Worm (Caenorhabditis elegans) whole organism, L1 larva: ENCODE data around the gene W02H3.3.

Experiments used
- ceh-82 ChIP-seq, 3 experiments: fragments of 150-350 bp in 1 of 3; sonication (generic microtip) in 2 of 3; optimal IDR thresholded peaks; 2 replicates each; lab custom pipeline; 2014 to 2017; ENCODE audit warnings: missing biosample characterization in 3 of 3, missing genetic modification characterization in 3 of 3
- ces-1 ChIP-seq: fragments of 150-350 bp; optimal IDR thresholded peaks from 2 replicates; lab custom pipeline; 2014; ENCODE audit warnings: missing biosample characterization, missing genetic modification reagents, missing genetic modification characterization
- egl-13 ChIP-seq: sonication (generic microtip); optimal IDR thresholded peaks from 2 replicates; lab custom pipeline; 2016; ENCODE audit warnings: missing genotype, missing genetic modification reagents, missing genetic modification characterization, missing compliant biosample characterization
- elt-2 ChIP-seq: sonication (generic microtip); optimal IDR thresholded peaks from 2 replicates; lab custom pipeline; 2016; ENCODE audit warnings: missing genetic modification characterization, mild to moderate bottlenecking, inconsistent platforms, missing compliant biosample characterization, missing genetic modification reagents
- elt-3 ChIP-seq, 6 experiments: fragments of 150-350 bp in 1 of 6; sonication (generic microtip); optimal IDR thresholded peaks; 2 replicates each; lab custom pipeline; 2017 to 2018; ENCODE audit warnings: missing biosample characterization in 6 of 6, missing genetic modification characterization in 6 of 6, inconsistent platforms in 1 of 6
- fkh-10 ChIP-seq: sonication (generic microtip); optimal IDR thresholded peaks from 2 replicates; lab custom pipeline; 2017; ENCODE audit warnings: missing biosample characterization, missing genetic modification reagents, missing genetic modification characterization
- hpl-2 ChIP-seq: fragments of 150-350 bp; optimal IDR thresholded peaks from 2 replicates; lab custom pipeline; 2014; ENCODE audit warnings: missing biosample characterization, missing genetic modification reagents, missing genetic modification characterization
- lin-13 ChIP-seq: fragments of 150-350 bp; optimal IDR thresholded peaks from 2 replicates; lab custom pipeline; 2014; ENCODE audit warnings: missing biosample characterization, missing genetic modification reagents, missing genetic modification characterization
- nhr-12 ChIP-seq: sonication (generic microtip); optimal IDR thresholded peaks from 2 replicates; lab custom pipeline; 2017; ENCODE audit warnings: missing biosample characterization, missing genetic modification characterization
- nhr-28 ChIP-seq: fragments of 150-350 bp; optimal IDR thresholded peaks from 2 replicates; lab custom pipeline; 2014; ENCODE audit warnings: missing biosample characterization, missing genetic modification characterization
- snpc-4 ChIP-seq: fragments of 150-350 bp; optimal IDR thresholded peaks from 2 replicates; lab custom pipeline; 2014; ENCODE audit warnings: missing biosample characterization, missing genetic modification characterization
- unc-62 ChIP-seq: fragments of 150-350 bp; optimal IDR thresholded peaks from 2 replicates; lab custom pipeline; 2014; ENCODE audit warnings: missing biosample characterization, missing genetic modification reagents, missing genetic modification characterization
- unc-86 ChIP-seq: sonication (generic microtip); optimal IDR thresholded peaks from 2 replicates; lab custom pipeline; 2016; ENCODE audit warnings: missing genetic modification characterization, missing compliant biosample characterization

DNA sequence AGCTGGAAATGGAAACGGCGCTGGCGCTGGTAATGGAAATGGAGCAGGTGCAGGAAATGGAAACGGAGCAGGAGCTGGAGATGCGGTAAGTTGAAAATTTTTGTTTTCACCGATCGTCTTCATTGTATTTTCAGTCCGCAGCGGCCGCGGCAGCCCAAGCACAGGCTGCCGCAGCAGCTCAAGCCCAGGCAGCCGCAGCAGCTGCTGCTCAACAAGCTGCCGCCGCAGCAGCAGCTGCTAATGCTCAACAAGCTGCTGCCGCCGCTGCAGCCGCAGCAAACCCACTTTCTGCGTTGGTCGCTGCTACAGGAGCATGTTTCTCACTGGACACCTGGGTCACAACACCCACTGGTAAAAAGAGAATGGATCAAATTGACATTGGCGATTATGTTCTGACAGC lies 16.4 kb upstream of the W02H3.3 start:
- TF ChIP-seq unc-86: no peak
- no peak for TF ChIP-seq unc-62 (GFP tag; lab: Kevin White, UChicago)
- TF ChIP-seq fkh-10 (GFP tag; lab: Kevin White, UChicago): no peak
- no peak for TF ChIP-seq ceh-82 (tag; optimal IDR thresholded peaks at IDR 0.05; lab: Kevin White, UChicago)
- TF ChIP-seq hpl-2 (GFP tag; lab: Kevin White, UChicago): no peak
- no peak for TF ChIP-seq elt-2 (tag; lab: Kevin White, UChicago)
- no peak for TF ChIP-seq nhr-12 (tag; lab: Kevin White, UChicago)
- no peak for TF ChIP-seq ces-1 (GFP tag; lab: Kevin White, UChicago)
- no peak for TF ChIP-seq nhr-28
- TF ChIP-seq elt-3 (tag; optimal IDR thresholded peaks at IDR 0.05; lab: Kevin White, UChicago): no peak
- no peak for TF ChIP-seq snpc-4 (tag; lab: Kevin White, UChicago)
- TF ChIP-seq egl-13: no peak
- TF ChIP-seq lin-13: no peak
